Fruit fly (Drosophila melanogaster) whole organism, embryonic: Measurements from ENCODE around the gene fd96Cb.

Source experiments
- Abd-B ChIP-seq: fragments of 200-800 bp; sonication (Bioruptor generic); optimal IDR thresholded peaks from 2 replicates; lab custom pipeline; 2018; ENCODE audit warnings: missing biosample characterization, mild to moderate bottlenecking, missing genetic modification characterization, moderate library complexity
- Asciz ChIP-seq: fragments of 200-800 bp; sonication (Bioruptor generic); optimal IDR thresholded peaks from 2 replicates; lab custom pipeline; 2017; ENCODE audit warnings: missing biosample characterization, mild to moderate bottlenecking, missing genetic modification characterization, missing genetic modification reagents
- Bteb2 ChIP-seq: fragments of 200-800 bp; sonication (Bioruptor generic); optimal IDR thresholded peaks from 2 replicates; lab custom pipeline; 2016; ENCODE audit warnings: missing biosample characterization, missing genetic modification characterization
- CG10462 ChIP-seq: fragments of 200-800 bp; sonication (Bioruptor generic); optimal IDR thresholded peaks from 2 replicates; lab custom pipeline; 2016; ENCODE audit warnings: missing biosample characterization, missing genetic modification characterization
- CG11456 ChIP-seq: fragments of 200-800 bp; sonication (Bioruptor generic); IDR thresholded peaks from 3 replicates; pipeline ENCODE4 v1.3.6; 2022; ENCODE audit warnings: missing biosample characterization, missing genetic modification characterization
- CG11723 ChIP-seq: fragments of 200-800 bp; sonication (Bioruptor generic); optimal IDR thresholded peaks from 2 replicates; lab custom pipeline; 2017; ENCODE audit warnings: missing biosample characterization, mild to moderate bottlenecking, missing genetic modification characterization
- CG1233 ChIP-seq: fragments of 200-800 bp; sonication (Bioruptor generic); optimal IDR thresholded peaks from 4 replicates; lab custom pipeline; 2018; ENCODE audit warnings: missing biosample characterization, mild to moderate bottlenecking, missing genetic modification characterization
- CG12942 ChIP-seq: fragments of 200-800 bp; sonication (Bioruptor generic); optimal IDR thresholded peaks from 3 replicates; lab custom pipeline; 2016; ENCODE audit warnings: missing biosample characterization, missing genetic modification characterization
- CG13287 ChIP-seq: fragments of 200-800 bp; sonication (Bioruptor generic); IDR thresholded peaks from 2 replicates; pipeline ENCODE4 v1.3.6; 2022; ENCODE audit warnings: missing biosample characterization, missing genetic modification characterization; ENCODE audit not compliant: partially characterized antibody
- CG14441 ChIP-seq: fragments of 200-800 bp; sonication (Bioruptor generic); IDR thresholded peaks from 2 replicates; pipeline ENCODE4 v1.3.6; 2022; ENCODE audit warnings: missing biosample characterization, missing genetic modification characterization
- CG15514 ChIP-seq: fragments of 200-800 bp; sonication (Bioruptor generic); optimal IDR thresholded peaks from 3 replicates; lab custom pipeline; 2017; ENCODE audit warnings: missing biosample characterization, missing genetic modification characterization, mild to moderate bottlenecking, moderate library complexity, missing genetic modification reagents
- CG15601 ChIP-seq: fragments of 200-800 bp; sonication (Bioruptor generic); optimal IDR thresholded peaks from 3 replicates; lab custom pipeline; 2019; ENCODE audit warnings: missing biosample characterization, mild to moderate bottlenecking, missing genetic modification characterization, moderate library complexity
- CG16815 ChIP-seq: fragments of 200-800 bp; sonication (Bioruptor generic); optimal IDR thresholded peaks from 3 replicates; lab custom pipeline; 2017; ENCODE audit warnings: missing biosample characterization, mild to moderate bottlenecking, missing genetic modification characterization
- CG18619 ChIP-seq: fragments of 200-800 bp; sonication (Bioruptor generic); optimal IDR thresholded peaks from 3 replicates; lab custom pipeline; 2017; ENCODE audit warnings: missing biosample characterization, mild to moderate bottlenecking, missing genetic modification characterization
- CG18764 ChIP-seq: fragments of 200-800 bp; sonication (Bioruptor generic); optimal IDR thresholded peaks from 3 replicates; lab custom pipeline; 2016; ENCODE audit warnings: missing biosample characterization, missing genetic modification characterization
- CG2199 ChIP-seq: fragments of 200-800 bp; sonication (Bioruptor generic); IDR thresholded peaks from 3 replicates; pipeline ENCODE4 v1.3.6; 2022; ENCODE audit warnings: missing biosample characterization, missing genetic modification characterization
- CG4707 ChIP-seq: fragments of 200-800 bp; sonication (Bioruptor generic); optimal IDR thresholded peaks from 2 replicates; lab custom pipeline; 2018; ENCODE audit warnings: missing biosample characterization, mild to moderate bottlenecking, missing genetic modification characterization, moderate library complexity
- CG4854 ChIP-seq: fragments of 200-800 bp; sonication (Bioruptor generic); optimal IDR thresholded peaks from 2 replicates; lab custom pipeline; 2016; ENCODE audit warnings: missing biosample characterization, missing genetic modification characterization, inconsistent platforms
- CG6272 ChIP-seq: fragments of 200-800 bp; sonication (Bioruptor generic); IDR thresholded peaks from 2 replicates; pipeline ENCODE4 v1.3.6; 2022; ENCODE audit warnings: missing biosample characterization, missing genetic modification characterization
- CG7786 ChIP-seq: fragments of 200-800 bp; sonication (Bioruptor generic); optimal IDR thresholded peaks from 2 replicates; lab custom pipeline; 2016; ENCODE audit warnings: missing biosample characterization, missing genetic modification characterization
- CG9932 ChIP-seq: fragments of 200-800 bp; sonication (Bioruptor generic); IDR thresholded peaks from 2 replicates; pipeline ENCODE4 v1.3.6; 2022; ENCODE audit warnings: missing biosample characterization, missing genetic modification characterization
- Deaf1 ChIP-seq: fragments of 200-800 bp; optimal IDR thresholded peaks from 3 replicates; lab custom pipeline; 2019; ENCODE audit warnings: missing biosample characterization, mild to moderate bottlenecking, missing genetic modification characterization, moderate library complexity
- Dp ChIP-seq: fragments of 200-800 bp; sonication (Bioruptor generic); optimal IDR thresholded peaks from 2 replicates; lab custom pipeline; 2018; ENCODE audit warnings: missing biosample characterization, mild to moderate bottlenecking, missing genetic modification characterization, moderate library complexity
- Gug ChIP-seq: fragments of 200-800 bp; sonication (Bioruptor generic); IDR thresholded peaks from 4 replicates; pipeline ENCODE4 v1.3.6; 2022; ENCODE audit warnings: missing biosample characterization, missing genetic modification characterization
- HmgZ ChIP-seq: fragments of 200-800 bp; sonication (Bioruptor generic); optimal IDR thresholded peaks from 2 replicates; lab custom pipeline; 2018; ENCODE audit warnings: missing biosample characterization, mild to moderate bottlenecking, missing genetic modification characterization
- Hr78 ChIP-seq, 2 experiments: fragments of 200-800 bp in 1 of 2; fragments of >200 bp in 1 of 2; sonication (Bioruptor generic) in 1 of 2; optimal IDR thresholded peaks; 2 replicates each; lab custom pipeline; 2017 to 2019; ENCODE audit warnings: missing biosample characterization in 2 of 2, missing genetic modification characterization in 2 of 2, mild to moderate bottlenecking in 1 of 2, moderate library complexity in 1 of 2
- Max ChIP-seq: fragments of 200-800 bp; sonication (Bioruptor generic); optimal IDR thresholded peaks from 2 replicates; lab custom pipeline; 2016; ENCODE audit warnings: missing biosample characterization, mild to moderate bottlenecking, missing genetic modification characterization
- Xrp1 ChIP-seq: fragments of 200-800 bp; sonication (Bioruptor generic); IDR thresholded peaks from 2 replicates; pipeline ENCODE4 v1.3.6; 2022; ENCODE audit warnings: missing biosample characterization, missing genetic modification characterization
- abd-A ChIP-seq: fragments of 200-800 bp; sonication (Bioruptor generic); optimal IDR thresholded peaks from 3 replicates; lab custom pipeline; 2019; ENCODE audit warnings: missing biosample characterization, mild to moderate bottlenecking, missing genetic modification characterization, moderate library complexity
- ash1 ChIP-seq: fragments of 200-800 bp; sonication (Bioruptor generic); optimal IDR thresholded peaks from 2 replicates; lab custom pipeline; 2018; ENCODE audit warnings: missing biosample characterization, mild to moderate bottlenecking, missing genetic modification characterization
- ato ChIP-seq: fragments of 200-800 bp; sonication (Bioruptor generic); IDR thresholded peaks from 2 replicates; pipeline ENCODE4 v1.3.6; 2022; ENCODE audit warnings: missing biosample characterization, missing genetic modification characterization; ENCODE audit not compliant: partially characterized antibody
- ci ChIP-seq: fragments of 200-800 bp; sonication (Bioruptor generic); IDR thresholded peaks from 3 replicates; pipeline ENCODE4 v1.3.6; 2022; ENCODE audit warnings: missing biosample characterization, missing genetic modification characterization
- crc ChIP-seq: fragments of 200-800 bp; sonication (Bioruptor generic); optimal IDR thresholded peaks from 2 replicates; lab custom pipeline; 2016; ENCODE audit warnings: missing biosample characterization, missing genetic modification characterization
- dimm ChIP-seq: fragments of 200-800 bp; sonication (Bioruptor generic); IDR thresholded peaks from 2 replicates; pipeline ENCODE4 v1.3.6; 2022; ENCODE audit warnings: missing biosample characterization, missing genetic modification characterization
- disco-r ChIP-seq: fragments of 200-800 bp; sonication (Bioruptor generic); optimal IDR thresholded peaks from 2 replicates; lab custom pipeline; 2016; ENCODE audit warnings: missing biosample characterization, missing genetic modification characterization
- dmrt99B ChIP-seq: fragments of 200-800 bp; sonication (Bioruptor generic); optimal IDR thresholded peaks from 2 replicates; lab custom pipeline; 2018; ENCODE audit warnings: missing biosample characterization, mild to moderate bottlenecking, missing genetic modification characterization, moderate library complexity
- dpn ChIP-seq, 2 experiments: fragments of 200-800 bp; sonication (Bioruptor generic); optimal IDR thresholded peaks; 3 replicates each; lab custom pipeline; 2016; ENCODE audit warnings: missing biosample characterization in 2 of 2, missing genetic modification characterization in 2 of 2
- emc ChIP-seq: fragments of 200-800 bp; sonication (Bioruptor generic); optimal IDR thresholded peaks from 2 replicates; lab custom pipeline; 2016; ENCODE audit warnings: missing biosample characterization, missing genetic modification characterization
- fd3F ChIP-seq: fragments of 200-800 bp; sonication (Bioruptor generic); optimal IDR thresholded peaks from 2 replicates; lab custom pipeline; 2018; ENCODE audit warnings: missing biosample characterization, mild to moderate bottlenecking, missing genetic modification characterization, moderate library complexity
- hth ChIP-seq: fragments of >200 bp; optimal IDR thresholded peaks from 2 replicates; lab custom pipeline; 2017; ENCODE audit warnings: inconsistent platforms
- jigr1 ChIP-seq: fragments of 200-800 bp; sonication (Bioruptor generic); IDR thresholded peaks from 3 replicates; pipeline ENCODE4 v1.3.6; 2022; ENCODE audit warnings: missing biosample characterization, missing genetic modification characterization
- kay ChIP-seq: fragments of 200-800 bp; sonication (Bioruptor generic); optimal IDR thresholded peaks from 2 replicates; lab custom pipeline; 2016; ENCODE audit warnings: missing biosample characterization, missing genetic modification characterization
- maf-S ChIP-seq: fragments of 200-800 bp; sonication (Bioruptor generic); optimal IDR thresholded peaks from 2 replicates; lab custom pipeline; 2016; ENCODE audit warnings: missing biosample characterization, missing genetic modification characterization
- sc ChIP-seq, 3 experiments: fragments of >200 bp in 2 of 3; fragments of 200-800 bp in 1 of 3; sonication (Bioruptor generic) in 1 of 3; optimal IDR thresholded peaks; 2 replicates in 2 of 3; 3 replicates in 1 of 3; lab custom pipeline; 2017; ENCODE audit warnings: mild to moderate bottlenecking in 1 of 3, missing biosample characterization in 1 of 3, missing genetic modification characterization in 1 of 3, missing genetic modification reagents in 1 of 3
- schlank ChIP-seq: fragments of 200-800 bp; sonication (Bioruptor generic); optimal IDR thresholded peaks from 2 replicates; lab custom pipeline; 2018; ENCODE audit warnings: missing biosample characterization, mild to moderate bottlenecking, missing genetic modification characterization
- sima ChIP-seq: fragments of 200-800 bp; sonication (Bioruptor generic); optimal IDR thresholded peaks from 2 replicates; lab custom pipeline; 2016; ENCODE audit warnings: missing biosample characterization, missing genetic modification characterization
- sisA ChIP-seq: fragments of 200-800 bp; sonication (Bioruptor generic); IDR thresholded peaks from 2 replicates; pipeline ENCODE4 v1.3.6; 2022; ENCODE audit warnings: missing biosample characterization, missing genetic modification characterization
- sob ChIP-seq: fragments of 200-800 bp; sonication (Bioruptor generic); IDR thresholded peaks from 2 replicates; pipeline ENCODE4 v1.3.6; 2022; ENCODE audit warnings: missing biosample characterization, missing genetic modification characterization
- tup ChIP-seq: fragments of 200-800 bp; sonication (Bioruptor generic); optimal IDR thresholded peaks from 2 replicates; lab custom pipeline; 2016; ENCODE audit warnings: missing biosample characterization, mild to moderate bottlenecking, missing genetic modification characterization, moderate library complexity
- usp ChIP-seq: fragments of >200 bp; optimal IDR thresholded peaks from 2 replicates; lab custom pipeline; 2017; ENCODE audit warnings: missing biosample characterization, missing genetic modification characterization
- vnd ChIP-seq: fragments of 200-800 bp; sonication (Bioruptor generic); IDR thresholded peaks from 3 replicates; pipeline ENCODE4 v1.3.6; 2022; ENCODE audit warnings: missing biosample characterization, missing genetic modification characterization; ENCODE audit not compliant: partially characterized antibody

The fd96Cb gene

dm6 chr3R:25047504-25047903 is 47.3 kb upstream of the fd96Cb start, which contains the start of gene CG11790 (continued):
- no peak for TF ChIP-seq maf-S (GFP tag; lab: Kevin White, UChicago)
- TF ChIP-seq Gug: no peak; the same call in 3 of the 4 replicates
- TF ChIP-seq dmrt99B (tag; lab: Kevin White, UChicago): no peak
- no peak for TF ChIP-seq Asciz (GFP tag; lab: Kevin White, UChicago)
- peak; percentile 46 for TF ChIP-seq HmgZ
- TF ChIP-seq sima (GFP tag; lab: Kevin White, UChicago): no peak
- no peak for TF ChIP-seq schlank
- TF ChIP-seq tup (GFP tag; lab: Kevin White, UChicago): no peak
- TF ChIP-seq emc (GFP tag; lab: Kevin White, UChicago): no peak
- no peak for TF ChIP-seq CG7786 (GFP tag; lab: Kevin White, UChicago)
- TF ChIP-seq crc (GFP tag; lab: Kevin White, UChicago): no peak
- TF ChIP-seq ci (GFP tag; lab: Robert Waterston, UW): peak; percentile 59; the same call in 2 of the 3 replicates
- no peak for TF ChIP-seq usp
- TF ChIP-seq CG10462: no peak
- no peak for TF ChIP-seq Bteb2 (GFP tag; lab: Kevin White, UChicago)
- TF ChIP-seq Hr78 (GFP tag; optimal IDR thresholded peaks at IDR 0.05; lab: Kevin White, UChicago): no peak
- TF ChIP-seq sob: 0 out of 2 replicates have a peak, but pooled peaks have one; percentile 20
- TF ChIP-seq CG9932 (GFP tag; lab: Robert Waterston, UW): no peak
- no peak for TF ChIP-seq dpn (GFP tag; optimal IDR thresholded peaks at IDR 0.05; lab: Kevin White, UChicago)
- TF ChIP-seq CG12942 (GFP tag; lab: Kevin White, UChicago): no peak
- peak; percentile 65 for TF ChIP-seq vnd (GFP tag; lab: Robert Waterston, UW)
- TF ChIP-seq CG6272: no peak
- TF ChIP-seq Xrp1 (GFP tag; lab: Robert Waterston, UW): peak; percentile 25; the same call in 1 of the 2 replicates
- no peak for TF ChIP-seq Max (GFP tag; lab: Kevin White, UChicago)
- no peak for TF ChIP-seq CG11456 (GFP tag; lab: Robert Waterston, UW)
- TF ChIP-seq CG18619: no peak
- TF ChIP-seq sc (optimal IDR thresholded peaks at IDR 0.05; lab: Kevin White, UChicago): no peak
- TF ChIP-seq sc (GFP tag; optimal IDR thresholded peaks at IDR 0.05; lab: Kevin White, UChicago): no peak
- peak; percentile 2 for TF ChIP-seq Deaf1 (tag; lab: Kevin White, UChicago)
- peak; percentile 88 for TF ChIP-seq CG13287 (GFP tag; lab: Robert Waterston, UW)
- TF ChIP-seq sisA (GFP tag; lab: Robert Waterston, UW): no peak
- TF ChIP-seq CG16815 (GFP tag; lab: Kevin White, UChicago): no peak
- no peak for TF ChIP-seq ash1 (GFP tag; lab: Kevin White, UChicago)
- TF ChIP-seq CG15514: peak; percentile 75
- no peak for TF ChIP-seq CG18764 (GFP tag; lab: Kevin White, UChicago)
- TF ChIP-seq CG14441 (GFP tag; lab: Robert Waterston, UW): no peak
- no peak for TF ChIP-seq CG11723 (GFP tag; lab: Kevin White, UChicago)
- no peak for TF ChIP-seq jigr1
- TF ChIP-seq CG2199 (GFP tag; lab: Robert Waterston, UW): no peak
- no peak for TF ChIP-seq disco-r (GFP tag; lab: Kevin White, UChicago)
- no peak for TF ChIP-seq hth (lab: Kevin White, UChicago)
- TF ChIP-seq fd3F (GFP tag; lab: Kevin White, UChicago): no peak
- TF ChIP-seq CG1233: no peak
- TF ChIP-seq CG4707 (GFP tag; lab: Kevin White, UChicago): no peak
- no peak for TF ChIP-seq CG4854 (GFP tag; lab: Kevin White, UChicago)
- no peak for TF ChIP-seq kay
- peak; percentile 82 for TF ChIP-seq ato (GFP tag; lab: Robert Waterston, UW)
- TF ChIP-seq CG15601 (tag; lab: Kevin White, UChicago): no peak
- TF ChIP-seq Abd-B (GFP tag; lab: Kevin White, UChicago): no peak
- TF ChIP-seq Dp: peak; percentile 7
- TF ChIP-seq dimm (GFP tag; lab: Robert Waterston, UW): no peak
- no peak for TF ChIP-seq abd-A (tag; lab: Kevin White, UChicago)
